Fruit fly (Drosophila melanogaster) whole organism, embryonic: Measurements from ENCODE around the gene sad.

ENCODE experiments used
- CG12219 ChIP-seq: fragments of 200-800 bp; sonication (Bioruptor generic); optimal IDR thresholded peaks from 3 replicates; lab custom pipeline; 2018; ENCODE audit warnings: missing biosample characterization, mild to moderate bottlenecking, missing genetic modification characterization
- CG13775 ChIP-seq: fragments of 200-800 bp; sonication (Bioruptor generic); optimal IDR thresholded peaks from 3 replicates; lab custom pipeline; 2017; ENCODE audit warnings: missing biosample characterization, mild to moderate bottlenecking, missing genetic modification characterization
- CG14710 ChIP-seq: fragments of 200-800 bp; sonication (Bioruptor generic); optimal IDR thresholded peaks from 3 replicates; lab custom pipeline; 2019; ENCODE audit warnings: missing biosample characterization, mild to moderate bottlenecking, missing genetic modification characterization, moderate library complexity
- CG17568 ChIP-seq: fragments of 200-800 bp; sonication (Bioruptor generic); optimal IDR thresholded peaks from 2 replicates; lab custom pipeline; 2018; ENCODE audit warnings: missing biosample characterization, mild to moderate bottlenecking, missing genetic modification characterization, moderate library complexity
- CG18476 ChIP-seq: fragments of 200-800 bp; sonication (Bioruptor generic); optimal IDR thresholded peaks from 2 replicates; lab custom pipeline; 2016; ENCODE audit warnings: missing biosample characterization, mild to moderate bottlenecking, missing genetic modification characterization
- CG2199 ChIP-seq: fragments of 200-800 bp; sonication (Bioruptor generic); IDR thresholded peaks from 3 replicates; pipeline ENCODE4 v1.3.6; 2022; ENCODE audit warnings: missing biosample characterization, missing genetic modification characterization
- CG31441 ChIP-seq: fragments of 200-800 bp; sonication (Bioruptor generic); IDR thresholded peaks from 2 replicates; pipeline ENCODE4 v1.3.6; 2022; ENCODE audit warnings: missing biosample characterization, missing genetic modification characterization
- CG3726 ChIP-seq: fragments of 200-800 bp; sonication (Bioruptor generic); IDR thresholded peaks from 3 replicates; pipeline ENCODE4, ENCODE4 v1.3.6; 2022; ENCODE audit warnings: missing biosample characterization, missing genetic modification characterization
- CG4328 ChIP-seq: fragments of 200-800 bp; sonication (Bioruptor generic); optimal IDR thresholded peaks from 3 replicates; lab custom pipeline; 2017; ENCODE audit warnings: missing biosample characterization, missing genetic modification reagents, missing genetic modification characterization
- CG4820 ChIP-seq: fragments of 200-800 bp; sonication (Bioruptor generic); optimal IDR thresholded peaks from 3 replicates; lab custom pipeline; 2016; ENCODE audit warnings: missing biosample characterization, missing genetic modification characterization
- CG4854 ChIP-seq: fragments of 200-800 bp; sonication (Bioruptor generic); optimal IDR thresholded peaks from 2 replicates; lab custom pipeline; 2016; ENCODE audit warnings: missing biosample characterization, missing genetic modification characterization, inconsistent platforms
- CG6175 ChIP-seq: fragments of 200-800 bp; sonication (Bioruptor generic); IDR thresholded peaks from 3 replicates; pipeline ENCODE4 v1.3.6; 2022; ENCODE audit warnings: missing biosample characterization, missing genetic modification characterization
- CG6654 ChIP-seq: fragments of 200-800 bp; sonication (Bioruptor generic); optimal IDR thresholded peaks from 2 replicates; lab custom pipeline; 2017; ENCODE audit warnings: missing biosample characterization, mild to moderate bottlenecking, missing genetic modification characterization
- CG7372 ChIP-seq: fragments of 200-800 bp; sonication (Bioruptor generic); IDR thresholded peaks from 2 replicates; pipeline ENCODE4 v1.3.6; 2022; ENCODE audit warnings: missing biosample characterization, missing genetic modification characterization
- CG8765 ChIP-seq: fragments of 200-800 bp; sonication (Bioruptor generic); IDR thresholded peaks from 2 replicates; pipeline ENCODE4 v1.3.6; 2022; ENCODE audit warnings: missing biosample characterization, missing genetic modification characterization
- CG9215 ChIP-seq: fragments of 200-800 bp; sonication (Bioruptor generic); IDR thresholded peaks from 2 replicates; pipeline ENCODE4 v1.3.6; 2022; ENCODE audit warnings: missing biosample characterization, missing genetic modification characterization
- CG9609 ChIP-seq: fragments of 200-800 bp; sonication (Bioruptor generic); optimal IDR thresholded peaks from 3 replicates; lab custom pipeline; 2016; ENCODE audit warnings: missing biosample characterization, missing genetic modification characterization
- Dip2 ChIP-seq: fragments of 200-800 bp; sonication (Bioruptor generic); IDR thresholded peaks from 2 replicates; pipeline ENCODE4 v1.3.6; 2022; ENCODE audit warnings: missing biosample characterization, missing genetic modification characterization
- Dll ChIP-seq: fragments of 200-800 bp; sonication (Bioruptor generic); IDR thresholded peaks from 4 replicates; pipeline ENCODE4 v1.3.6; 2022; ENCODE audit warnings: missing biosample characterization, missing genetic modification characterization; ENCODE audit not compliant: partially characterized antibody
- ERR ChIP-seq: fragments of 200-800 bp; sonication (Bioruptor generic); optimal IDR thresholded peaks from 2 replicates; lab custom pipeline; 2016; ENCODE audit warnings: missing biosample characterization, missing genetic modification characterization
- Fer1 ChIP-seq: fragments of 200-800 bp; sonication (Bioruptor generic); optimal IDR thresholded peaks from 2 replicates; lab custom pipeline; 2017; ENCODE audit warnings: missing biosample characterization, mild to moderate bottlenecking, missing genetic modification characterization
- Fer3 ChIP-seq: fragments of 200-800 bp; sonication (Bioruptor generic); optimal IDR thresholded peaks from 2 replicates; lab custom pipeline; 2018; ENCODE audit warnings: missing biosample characterization, mild to moderate bottlenecking, missing genetic modification characterization, moderate library complexity
- HmgD ChIP-seq: fragments of 200-800 bp; sonication (Bioruptor generic); optimal IDR thresholded peaks from 3 replicates; lab custom pipeline; 2016; ENCODE audit warnings: missing biosample characterization, missing genetic modification characterization
- Lhr ChIP-seq: fragments of 200-800 bp; sonication (Bioruptor generic); optimal IDR thresholded peaks from 3 replicates; lab custom pipeline; 2017; ENCODE audit warnings: mild to moderate bottlenecking, missing biosample characterization, missing genetic modification reagents, missing genetic modification characterization
- Myb ChIP-seq: fragments of 200-800 bp; sonication (Bioruptor generic); optimal IDR thresholded peaks from 2 replicates; lab custom pipeline; 2016; ENCODE audit warnings: missing biosample characterization, missing genetic modification characterization
- Poxn ChIP-seq: fragments of 200-800 bp; sonication (Bioruptor generic); IDR thresholded peaks from 2 replicates; pipeline ENCODE4 v1.3.6; 2022; ENCODE audit warnings: missing biosample characterization, missing genetic modification characterization
- Scr ChIP-seq: fragments of 200-800 bp; sonication (Bioruptor generic); IDR thresholded peaks from 2 replicates; pipeline ENCODE4 v1.3.6; 2022; ENCODE audit warnings: missing biosample characterization, missing genetic modification characterization; ENCODE audit not compliant: partially characterized antibody
- TFAM ChIP-seq: fragments of 200-800 bp; sonication (Bioruptor generic); optimal IDR thresholded peaks from 2 replicates; lab custom pipeline; 2017; ENCODE audit warnings: missing biosample characterization, missing genetic modification characterization, inconsistent platforms
- YL-1 ChIP-seq: fragments of 200-800 bp; sonication (Bioruptor generic); optimal IDR thresholded peaks from 3 replicates; lab custom pipeline; 2017; ENCODE audit warnings: missing biosample characterization, mild to moderate bottlenecking, missing genetic modification characterization
- ab ChIP-seq: fragments of 200-800 bp; sonication (Bioruptor generic); optimal IDR thresholded peaks from 2 replicates; lab custom pipeline; 2016; ENCODE audit warnings: missing biosample characterization, missing genetic modification characterization
- abd-A ChIP-seq: fragments of 200-800 bp; sonication (Bioruptor generic); optimal IDR thresholded peaks from 3 replicates; lab custom pipeline; 2019; ENCODE audit warnings: missing biosample characterization, mild to moderate bottlenecking, missing genetic modification characterization, moderate library complexity
- chif ChIP-seq, 2 experiments: fragments of 200-800 bp; sonication (Bioruptor generic); optimal IDR thresholded peaks; 3 replicates each; lab custom pipeline; 2016; ENCODE audit warnings: missing biosample characterization in 2 of 2, missing genetic modification characterization in 2 of 2
- cwo ChIP-seq: fragments of 200-800 bp; sonication (Bioruptor generic); optimal IDR thresholded peaks from 3 replicates; lab custom pipeline; 2017; ENCODE audit warnings: missing biosample characterization, missing genetic modification characterization, mild to moderate bottlenecking, moderate library complexity, missing genetic modification reagents
- da ChIP-seq: fragments of 200-800 bp; sonication (Bioruptor generic); optimal IDR thresholded peaks from 2 replicates; lab custom pipeline; 2016; ENCODE audit warnings: missing biosample characterization, missing genetic modification characterization
- dm ChIP-seq: fragments of 200-800 bp; sonication (Bioruptor generic); optimal IDR thresholded peaks from 3 replicates; lab custom pipeline; 2016; ENCODE audit warnings: missing biosample characterization, missing genetic modification characterization
- fru ChIP-seq: fragments of >200 bp; optimal IDR thresholded peaks from 2 replicates; lab custom pipeline; 2017
- gem ChIP-seq: fragments of 200-800 bp; sonication (Bioruptor generic); optimal IDR thresholded peaks from 2 replicates; lab custom pipeline; 2019; ENCODE audit warnings: missing biosample characterization, mild to moderate bottlenecking, missing genetic modification characterization, moderate library complexity
- grau ChIP-seq: fragments of 200-800 bp; optimal IDR thresholded peaks from 3 replicates; lab custom pipeline; 2019; ENCODE audit warnings: missing biosample characterization, mild to moderate bottlenecking, missing genetic modification characterization, moderate library complexity
- gsb ChIP-seq: fragments of 200-800 bp; sonication (Bioruptor generic); IDR thresholded peaks from 2 replicates; pipeline ENCODE4 v1.3.6; 2022; ENCODE audit warnings: missing biosample characterization, missing genetic modification characterization
- ham ChIP-seq: fragments of 200-800 bp; sonication (Bioruptor generic); IDR thresholded peaks from 2 replicates; pipeline ENCODE4 v1.3.6; 2022; ENCODE audit warnings: missing biosample characterization, missing genetic modification characterization
- jigr1 ChIP-seq: fragments of 200-800 bp; sonication (Bioruptor generic); IDR thresholded peaks from 3 replicates; pipeline ENCODE4 v1.3.6; 2022; ENCODE audit warnings: missing biosample characterization, missing genetic modification characterization
- lmd ChIP-seq: fragments of 200-800 bp; sonication (Bioruptor generic); IDR thresholded peaks from 2 replicates; pipeline ENCODE4 v1.3.6; 2022; ENCODE audit warnings: missing biosample characterization, missing genetic modification characterization
- lola ChIP-seq, 3 experiments: fragments of >200 bp in 2 of 3; fragments of 200-800 bp in 1 of 3; sonication (Bioruptor generic) in 1 of 3; optimal IDR thresholded peaks; 2 replicates each; lab custom pipeline; 2017 to 2019; ENCODE audit warnings: missing biosample characterization in 3 of 3, missing genetic modification characterization in 3 of 3, mild to moderate bottlenecking in 1 of 3, moderate library complexity in 1 of 3
- mirr ChIP-seq: fragments of 200-800 bp; sonication (Bioruptor generic); optimal IDR thresholded peaks from 3 replicates; lab custom pipeline; 2018; ENCODE audit warnings: missing biosample characterization, mild to moderate bottlenecking, missing genetic modification characterization
- otp ChIP-seq: fragments of 200-800 bp; sonication (Bioruptor generic); IDR thresholded peaks from 3 replicates; pipeline ENCODE4, ENCODE4 v1.3.6; 2022; ENCODE audit warnings: missing biosample characterization, missing genetic modification characterization
- peb ChIP-seq: fragments of 200-800 bp; sonication (Bioruptor generic); IDR thresholded peaks from 2 replicates; pipeline ENCODE4 v1.3.6; 2022; ENCODE audit warnings: missing biosample characterization, missing genetic modification characterization
- repo ChIP-seq: fragments of 200-800 bp; sonication (Bioruptor generic); optimal IDR thresholded peaks from 2 replicates; lab custom pipeline; 2016; ENCODE audit warnings: missing biosample characterization, missing genetic modification characterization
- run ChIP-seq: fragments of 200-800 bp; sonication (Bioruptor generic); optimal IDR thresholded peaks from 3 replicates; lab custom pipeline; 2018; ENCODE audit warnings: missing biosample characterization, mild to moderate bottlenecking, missing genetic modification characterization
- sima ChIP-seq: fragments of 200-800 bp; sonication (Bioruptor generic); optimal IDR thresholded peaks from 2 replicates; lab custom pipeline; 2016; ENCODE audit warnings: missing biosample characterization, missing genetic modification characterization
- tap ChIP-seq: fragments of 200-800 bp; optimal IDR thresholded peaks from 3 replicates; lab custom pipeline; 2019; ENCODE audit warnings: missing biosample characterization, mild to moderate bottlenecking, missing genetic modification characterization, moderate library complexity
- toy ChIP-seq: fragments of 200-800 bp; sonication (Bioruptor generic); IDR thresholded peaks from 2 replicates; pipeline ENCODE4 v1.3.6; 2022; ENCODE audit warnings: missing biosample characterization, missing genetic modification characterization

The sad gene

dm6 chr3R:11882506-11882953, 5.5 kb downstream of the sad start, which contains the start of the genes CG6962 and CG31368 (continued):
- TF ChIP-seq ham (GFP tag; lab: Robert Waterston, UW), result no peak
- no peak; the same call in 2 of the 3 replicates for TF ChIP-seq CG6175 (GFP tag; lab: Robert Waterston, UW)
- peak; percentile 60; the same call in 1 of the 2 replicates for TF ChIP-seq Poxn (GFP tag; lab: Robert Waterston, UW)
- TF ChIP-seq lola (GFP tag; optimal IDR thresholded peaks at IDR 0.05; lab: Kevin White, UChicago), result peak in 2 of 3 experiments; percentile 87
- peak; percentile 49 for TF ChIP-seq repo (GFP tag; lab: Kevin White, UChicago)
- no peak; the same call in 2 of the 3 replicates for TF ChIP-seq CG2199
- peak; percentile 4 to 75 for TF ChIP-seq chif (GFP tag; optimal IDR thresholded peaks at IDR 0.05; lab: Kevin White, UChicago)
- peak; percentile 87 for TF ChIP-seq grau (tag; lab: Kevin White, UChicago)
- TF ChIP-seq CG14710 (tag; lab: Kevin White, UChicago), result peak; percentile 95
- no peak for TF ChIP-seq Dip2 (GFP tag; lab: Robert Waterston, UW)
- TF ChIP-seq CG8765 (GFP tag; lab: Robert Waterston, UW), result peak; percentile 73
- TF ChIP-seq ab, result peak; percentile 64
- TF ChIP-seq Dll (GFP tag; lab: Robert Waterston, UW), result peak; percentile 40; the same call in 2 of the 4 replicates
- no peak for TF ChIP-seq tap (tag; lab: Kevin White, UChicago)
- peak; percentile 70 for TF ChIP-seq Fer1 (GFP tag; lab: Kevin White, UChicago)
- no peak for TF ChIP-seq TFAM
- TF ChIP-seq mirr (GFP tag; lab: Kevin White, UChicago), result no peak
- TF ChIP-seq CG4328, result peak; percentile 60
- peak; percentile 85 for TF ChIP-seq Lhr (GFP tag; lab: Kevin White, UChicago)
- peak; percentile 27 for TF ChIP-seq dm (GFP tag; lab: Kevin White, UChicago)
- TF ChIP-seq lmd (GFP tag; lab: Robert Waterston, UW), result peak; percentile 82
- no peak for TF ChIP-seq sima (GFP tag; lab: Kevin White, UChicago)
- peak; percentile 60; the same call in 2 of the 3 replicates for TF ChIP-seq otp (GFP tag; lab: Robert Waterston, UW)
- TF ChIP-seq CG13775 (GFP tag; lab: Kevin White, UChicago), result peak; percentile 86
- TF ChIP-seq CG18476 (GFP tag; lab: Kevin White, UChicago), result peak; percentile 76
- TF ChIP-seq abd-A (tag; lab: Kevin White, UChicago), result no peak
- peak; percentile 93 for TF ChIP-seq CG4820
- TF ChIP-seq CG9215 (GFP tag; lab: Robert Waterston, UW), result peak; percentile 79
- 0 out of 2 replicates have a peak, but pooled peaks have one; percentile 12 for TF ChIP-seq Scr
- TF ChIP-seq CG7372 (GFP tag; lab: Robert Waterston, UW), result peak; percentile 82
- TF ChIP-seq gsb (GFP tag; lab: Robert Waterston, UW), result peak; percentile 55; the same call in 1 of the 2 replicates
- no peak for TF ChIP-seq toy (GFP tag; lab: Robert Waterston, UW)
- TF ChIP-seq gem (tag; lab: Kevin White, UChicago), result peak; percentile 93
- TF ChIP-seq CG12219 (GFP tag; lab: Kevin White, UChicago), result peak; percentile 35
- no peak for TF ChIP-seq HmgD (GFP tag; lab: Kevin White, UChicago)
- TF ChIP-seq YL-1, result peak; percentile 79
- peak; percentile 10 for TF ChIP-seq da (GFP tag; lab: Kevin White, UChicago)
- TF ChIP-seq cwo (GFP tag; lab: Kevin White, UChicago), result peak; percentile 39
- TF ChIP-seq CG31441, result peak; percentile 84
- TF ChIP-seq CG6654 (GFP tag; lab: Kevin White, UChicago), result peak; percentile 21
- TF ChIP-seq ERR (GFP tag; lab: Kevin White, UChicago), result no peak
- peak; percentile 13 for TF ChIP-seq run (tag; lab: Kevin White, UChicago)
- TF ChIP-seq Fer3 (tag; lab: Kevin White, UChicago), result peak; percentile 88
- peak; percentile 76; the same call in 2 of the 3 replicates for TF ChIP-seq jigr1 (GFP tag; lab: Robert Waterston, UW)
- TF ChIP-seq fru (lab: Kevin White, UChicago), result no peak
- no peak for TF ChIP-seq CG17568 (GFP tag; lab: Kevin White, UChicago)
- TF ChIP-seq CG3726 (GFP tag; lab: Robert Waterston, UW), result peak; percentile 60; the same call in 1 of the 3 replicates
- peak; percentile 26 for TF ChIP-seq Myb (GFP tag; lab: Kevin White, UChicago)
- peak; percentile 25; the same call in 1 of the 2 replicates for TF ChIP-seq peb (GFP tag; lab: Robert Waterston, UW)
- TF ChIP-seq CG4854 (GFP tag; lab: Kevin White, UChicago), result peak; percentile 61
- peak; percentile 13 for TF ChIP-seq CG9609 (GFP tag; lab: Kevin White, UChicago)
